Fruit fly (Drosophila melanogaster): ENCODE results near the gene CG4098.

The CG4098 gene

DNA sequence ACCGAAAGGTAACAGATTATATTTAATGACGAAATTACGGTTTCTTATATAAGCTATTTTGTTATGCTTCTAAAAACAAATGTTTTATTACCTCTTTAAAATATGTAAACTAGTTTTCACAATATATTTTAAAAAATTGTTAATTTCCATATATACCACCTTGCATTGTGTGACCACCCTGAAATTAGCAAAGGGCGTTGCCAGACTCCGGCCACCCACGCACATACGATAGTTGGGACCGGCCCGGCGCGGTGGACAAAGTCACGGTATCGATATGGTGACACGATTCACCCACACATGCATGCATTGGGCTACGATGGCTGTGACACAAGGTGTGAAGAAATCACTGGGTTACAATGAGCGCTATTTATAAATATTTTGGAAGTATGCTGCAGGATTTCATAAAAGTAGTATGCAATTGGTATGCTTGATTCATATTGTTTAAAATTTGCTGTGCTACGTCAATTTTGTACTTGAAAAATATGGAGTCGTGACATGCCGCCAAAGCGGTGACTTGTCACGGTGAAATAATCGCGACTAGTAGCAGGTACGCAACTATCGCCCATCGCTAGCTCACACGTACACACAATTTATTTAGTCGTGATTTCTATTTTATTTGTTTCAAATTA, 21.0 kb downstream of the CG4098 start (continued):
- TF ChIP-seq CG15696 (tag; optimal IDR thresholded peaks at IDR 0.05) (peak; percentile 13), gro (GFP tag; optimal IDR thresholded peaks at IDR 0.05) (peak; percentile 69), Ets97D (GFP tag; optimal IDR thresholded peaks at IDR 0.05) (peak; percentile 76), wdn (GFP tag; IDR thresholded peaks at IDR 0.05) (no peak; the same call in 1 of the 2 replicates), Hey (tag; optimal IDR thresholded peaks at IDR 0.05) (no peak), Oli (tag; optimal IDR thresholded peaks at IDR 0.05) (peak; percentile 21), CG6765 (GFP tag; optimal IDR thresholded peaks at IDR 0.05) (no peak), sqz (GFP tag; optimal IDR thresholded peaks at IDR 0.05) (no peak), shn (GFP tag; optimal IDR thresholded peaks at IDR 0.05) (peak; percentile 63), Ptx1 (GFP tag; IDR thresholded peaks at IDR 0.05) (peak; percentile 50), Gug (GFP tag; IDR thresholded peaks at IDR 0.05) (peak; percentile 66), nmo (GFP tag; optimal IDR thresholded peaks at IDR 0.05) (peak; percentile 83), ham (GFP tag; IDR thresholded peaks at IDR 0.05) (no peak), CG9727 (GFP tag; optimal IDR thresholded peaks at IDR 0.05) (peak; percentile 68), NC2α (GFP tag; optimal IDR thresholded peaks at IDR 0.05) (no peak), usp (GFP tag; optimal IDR thresholded peaks at IDR 0.05) (no peak), CG7372 (GFP tag; IDR thresholded peaks at IDR 0.05) (0 out of 2 replicates have a peak, but pooled peaks have one; percentile 31), ac (GFP tag; optimal IDR thresholded peaks at IDR 0.05) (no peak), hth (optimal IDR thresholded peaks at IDR 0.05) (no peak), tgo (GFP tag; IDR thresholded peaks at IDR 0.05) (peak; percentile 28; the same call in 1 of the 3 replicates), kah (GFP tag; optimal IDR thresholded peaks at IDR 0.05) (no peak), al (GFP tag; IDR thresholded peaks at IDR 0.05) (peak; percentile 20; the same call in 1 of the 2 replicates), CG43689 (GFP tag; IDR thresholded peaks at IDR 0.05) (no peak), pros (GFP tag; optimal IDR thresholded peaks at IDR 0.05) (no peak), repo (GFP tag; optimal IDR thresholded peaks at IDR 0.05) (peak; percentile 14), eyg (GFP tag; optimal IDR thresholded peaks at IDR 0.05) (peak; percentile 61), CG1602 (GFP tag; optimal IDR thresholded peaks at IDR 0.05) (peak; percentile 36), Ets65A (GFP tag) (peak; percentile 97), Atf6 (GFP tag; IDR thresholded peaks at IDR 0.05) (peak; percentile 64; the same call in 1 of the 2 replicates), CG7556 (GFP tag; optimal IDR thresholded peaks at IDR 0.05) (peak; percentile 36), pita (GFP tag; optimal IDR thresholded peaks at IDR 0.05) (no peak), az2 (GFP tag; optimal IDR thresholded peaks at IDR 0.05) (peak; percentile 35), Asciz (GFP tag; optimal IDR thresholded peaks at IDR 0.05) (no peak), chinmo (GFP tag; IDR thresholded peaks at IDR 0.05; ENCODE audit: partially characterized antibody) (peak; percentile 82; the same call in 2 of the 4 replicates), CG15269 (tag; optimal IDR thresholded peaks at IDR 0.05) (no peak), CG16815 (GFP tag; optimal IDR thresholded peaks at IDR 0.05) (peak; percentile 30), pum (GFP tag; optimal IDR thresholded peaks at IDR 0.05) (peak; percentile 57), CG15514 (GFP tag; optimal IDR thresholded peaks at IDR 0.05) (peak; percentile 69), Hr39 (optimal IDR thresholded peaks at IDR 0.05) (no peak), CG7786 (GFP tag; optimal IDR thresholded peaks at IDR 0.05) (peak; percentile 67), CG4707 (GFP tag; optimal IDR thresholded peaks at IDR 0.05) (no peak), sd (tag; optimal IDR thresholded peaks at IDR 0.05) (peak; percentile 62), CG1529 (GFP tag; optimal IDR thresholded peaks at IDR 0.05) (peak; percentile 18), Pdp1 (GFP tag; optimal IDR thresholded peaks at IDR 0.05) (peak; percentile 57 to 58), CG31224 (GFP tag; IDR thresholded peaks at IDR 0.05) (peak; percentile 54), HLH4C (GFP tag; IDR thresholded peaks at IDR 0.05; ENCODE audit: partially characterized antibody) (peak; percentile 90), CG13296 (GFP tag; optimal IDR thresholded peaks at IDR 0.05) (peak; percentile 60), MBD-R2 (GFP tag; IDR thresholded peaks at IDR 0.05) (peak; percentile 66), gfzf (GFP tag; optimal IDR thresholded peaks at IDR 0.05) (peak; percentile 55), Meics (GFP tag; optimal IDR thresholded peaks at IDR 0.05) (peak; percentile 37), unpg (GFP tag; optimal IDR thresholded peaks at IDR 0.05) (peak; percentile 64)
